Fruit fly (Drosophila melanogaster) Kc167 (cell line): ENCODE data around the gene gig.

Source experiments
- Myc ChIP-seq: fragments of >200 bp; optimal IDR thresholded peaks from 2 replicates; lab custom pipeline; 2017; ENCODE audit warnings: missing external identifiers
- Sin3A ChIP-seq: fragments of >200 bp; optimal IDR thresholded peaks from 2 replicates; lab custom pipeline; 2018; ENCODE audit warnings: missing external identifiers
- h ChIP-seq: fragments of >200 bp; optimal IDR thresholded peaks from 3 replicates; lab custom pipeline; 2018; ENCODE audit warnings: missing external identifiers
- insv ChIP-seq: fragments of >200 bp; optimal IDR thresholded peaks from 3 replicates; lab custom pipeline; 2018; ENCODE audit warnings: missing external identifiers
- psq ChIP-seq: fragments of >200 bp; optimal IDR thresholded peaks from 2 replicates; lab custom pipeline; 2017; ENCODE audit warnings: missing external identifiers
- ttk ChIP-seq: sonication (Bioruptor generic); optimal IDR thresholded peaks from 2 replicates; lab custom pipeline; 2017; ENCODE audit warnings: missing external identifiers

Gene gig

dm6 chr3L:20133168-20133567, 4.2 kb downstream of the gig start, which contains the start of gene CG7335:
Gene CG7335, minus strand, starts transcription at chr3L:20133268.
- TF ChIP-seq Myc (no peak), psq (lab: Kevin White, UChicago) (no peak), insv (lab: Kevin White, UChicago) (no peak), Sin3A (no peak)

dm6 chr3L:20138327-20138726, 9.3 kb downstream of the gig start:
- TF ChIP-seq Sin3A = no peak

- TF ChIP-seq h (lab: Kevin White, UChicago) (no peak), psq (lab: Kevin White, UChicago) (no peak), ttk (lab: Kevin White, UChicago) (no peak), Sin3A (no peak), Myc (no peak), insv (lab: Kevin White, UChicago) (no peak)
Measured at dm6 chr3L:20140589-20141207, 11.7 kb downstream of the gig start, which contains the start of gene CG7328. Gene CG7328, minus strand, starts transcription at chr3L:20140607.

DNA sequence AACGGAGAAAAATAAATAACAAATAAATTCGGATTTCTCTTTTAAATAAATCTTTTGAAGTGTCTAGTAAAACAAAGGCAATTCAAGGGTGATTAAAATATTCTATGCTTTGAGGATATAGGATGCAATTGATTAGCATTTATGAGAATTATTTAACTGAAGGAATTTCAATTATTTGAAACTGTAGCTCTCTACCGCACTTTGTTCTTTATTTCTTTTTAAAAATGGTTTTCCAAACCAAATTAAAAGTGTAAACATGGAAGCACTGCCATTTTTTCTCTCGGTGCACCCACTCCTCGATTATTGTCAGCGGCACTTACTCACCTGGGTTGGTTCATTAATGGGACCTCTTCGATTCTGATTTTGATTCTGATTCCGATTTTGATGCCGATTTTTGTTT, 39.2 kb downstream of the gig start:
- TF ChIP-seq Myc = no peak
- TF ChIP-seq Sin3A = no peak
- no peak for TF ChIP-seq h (lab: Kevin White, UChicago)
- TF ChIP-seq insv (lab: Kevin White, UChicago) = no peak
- TF ChIP-seq psq (lab: Kevin White, UChicago) = no peak
- no peak for TF ChIP-seq ttk (lab: Kevin White, UChicago)

DNA sequence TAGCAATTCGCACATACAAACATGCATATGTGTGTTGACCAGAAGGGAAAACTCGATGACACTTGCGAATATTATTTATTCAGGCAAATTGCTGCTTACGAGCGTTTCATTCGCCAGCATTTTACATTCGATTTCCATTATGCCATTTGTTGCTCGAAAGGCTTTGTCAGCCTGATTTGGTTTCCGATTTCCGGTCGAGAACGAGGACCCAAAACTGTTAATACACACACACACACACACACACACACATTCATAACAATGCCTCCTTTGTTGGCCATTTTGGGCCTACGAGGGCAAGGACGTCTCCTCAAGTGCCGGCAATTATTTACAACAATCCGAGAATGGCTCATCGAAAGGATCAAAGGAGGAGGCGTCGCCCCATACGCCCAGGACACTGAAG, 48.7 kb downstream of the gig start:
- no peak for TF ChIP-seq Sin3A
- TF ChIP-seq Myc = no peak
- TF ChIP-seq insv (lab: Kevin White, UChicago) = no peak
- no peak for TF ChIP-seq ttk (lab: Kevin White, UChicago)
- no peak for TF ChIP-seq psq (lab: Kevin White, UChicago)
- no peak for TF ChIP-seq h (lab: Kevin White, UChicago)

DNA sequence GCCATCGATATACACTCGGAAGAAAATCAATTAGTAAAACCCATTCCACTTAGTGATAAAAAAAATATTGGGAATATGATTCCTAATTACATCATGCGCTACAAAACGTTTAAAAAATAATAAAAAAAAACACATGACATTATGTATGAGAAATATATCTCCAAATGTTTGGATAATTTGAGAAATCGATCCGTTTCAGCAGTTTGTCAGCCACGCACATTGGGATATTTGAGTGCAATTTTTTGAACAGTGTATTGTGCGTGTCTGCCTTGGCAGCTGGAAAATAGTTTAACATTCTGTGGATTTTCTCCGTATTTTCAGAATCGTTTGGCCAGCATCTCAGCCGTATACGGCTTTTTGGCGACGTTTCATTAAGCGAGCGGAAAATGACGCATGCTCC, 49.1 kb downstream of the gig start:
- TF ChIP-seq psq (lab: Kevin White, UChicago) (no peak), h (lab: Kevin White, UChicago) (no peak), insv (lab: Kevin White, UChicago) (no peak), ttk (lab: Kevin White, UChicago) (no peak), Myc (no peak), Sin3A (no peak)

- TF ChIP-seq insv (lab: Kevin White, UChicago) = no peak
- TF ChIP-seq psq (lab: Kevin White, UChicago) = no peak
- no peak for TF ChIP-seq ttk (lab: Kevin White, UChicago)
- no peak for TF ChIP-seq Sin3A
- TF ChIP-seq h (lab: Kevin White, UChicago) = no peak
- no peak for TF ChIP-seq Myc
Measured at dm6 chr3L:20182799-20183198, 53.8 kb downstream of the gig start.

DNA sequence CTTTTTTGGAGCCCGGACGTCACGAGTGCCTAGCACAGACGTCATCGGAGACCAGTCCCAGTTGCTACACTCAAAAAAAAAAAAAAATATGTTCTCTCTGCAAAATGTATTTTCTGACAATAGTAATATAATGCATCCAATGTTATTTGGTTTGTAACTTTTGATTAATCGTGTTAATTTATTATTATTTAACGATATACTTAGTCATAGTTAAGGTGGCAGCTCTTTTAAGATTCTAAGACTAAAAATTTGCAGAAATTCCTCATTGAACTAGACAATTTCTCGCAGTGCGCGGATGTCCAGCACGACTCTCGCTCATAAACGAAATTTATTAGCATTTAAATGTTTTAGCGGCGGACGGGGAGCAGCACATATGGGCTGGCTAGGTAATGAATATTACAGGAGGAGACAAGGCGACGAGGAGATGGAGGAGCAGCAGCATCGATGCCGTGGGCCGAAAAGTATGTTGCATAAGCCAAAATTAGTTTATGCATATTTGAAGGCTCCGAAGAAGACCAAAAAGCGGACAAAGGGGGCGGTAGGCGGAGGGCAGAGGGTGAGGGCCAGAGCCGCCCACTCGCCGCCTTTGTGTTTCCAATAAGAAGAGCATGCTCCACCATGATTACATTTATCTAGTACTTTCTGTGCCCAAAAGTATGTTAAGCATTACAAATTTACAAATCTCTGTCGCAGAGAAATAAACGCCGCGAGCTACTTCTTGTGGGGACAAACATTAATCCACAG, 54.5 kb downstream of the gig start:
- TF ChIP-seq insv (lab: Kevin White, UChicago) = no peak
- TF ChIP-seq ttk (lab: Kevin White, UChicago) = no peak
- TF ChIP-seq psq (lab: Kevin White, UChicago) = no peak
- no peak for TF ChIP-seq Sin3A
- no peak for TF ChIP-seq h (lab: Kevin White, UChicago)
- no peak for TF ChIP-seq Myc

- TF ChIP-seq Sin3A (no peak), ttk (lab: Kevin White, UChicago) (no peak), Myc (no peak), insv (lab: Kevin White, UChicago) (no peak), psq (lab: Kevin White, UChicago) (no peak), h (lab: Kevin White, UChicago) (no peak)
Measured at dm6 chr3L:20185206-20185868, 56.4 kb downstream of the gig start.

dm6 chr3L:20185886-20186285, 56.9 kb downstream of the gig start:
- TF ChIP-seq Sin3A = no peak
- TF ChIP-seq h (lab: Kevin White, UChicago) = no peak
- TF ChIP-seq insv (lab: Kevin White, UChicago) = no peak
- TF ChIP-seq psq (lab: Kevin White, UChicago) = no peak
- TF ChIP-seq ttk (lab: Kevin White, UChicago) = no peak
- no peak for TF ChIP-seq Myc

- TF ChIP-seq h (lab: Kevin White, UChicago) (no peak), insv (lab: Kevin White, UChicago) (no peak), Myc (no peak), Sin3A (no peak), psq (lab: Kevin White, UChicago) (no peak), ttk (lab: Kevin White, UChicago) (no peak)
Measured at dm6 chr3L:20186294-20187020, 57.5 kb downstream of the gig start.
